Worm (Caenorhabditis elegans) whole organism, young adult: ENCODE measurements around the gene C01C4.3.

ENCODE experiments used
- T26A5.8 ChIP-seq: sonication (generic microtip); optimal IDR thresholded peaks from 2 replicates; lab custom pipeline; 2016; ENCODE audit warnings: missing genetic modification characterization, missing compliant biosample characterization
- Y53F4B.3 ChIP-seq: fragments of 200-800 bp; sonication (Bioruptor generic); IDR thresholded peaks from 2 replicates; pipeline ENCODE4 v1.3.6; 2022; ENCODE audit warnings: missing genetic modification reagents, missing genetic modification characterization, missing compliant biosample characterization
- Y67H2A.10 ChIP-seq: fragments of 200-800 bp; sonication (Bioruptor generic); conservative IDR thresholded peaks from 2 replicates; pipeline ENCODE4 v1.3.6; 2022; ENCODE audit warnings: missing genetic modification reagents, missing genetic modification characterization, missing compliant biosample characterization
- attf-6 ChIP-seq: fragments of 200-800 bp; sonication (Bioruptor generic); IDR thresholded peaks from 2 replicates; pipeline ENCODE4 v1.3.6; 2022; ENCODE audit warnings: missing genetic modification reagents, missing genetic modification characterization, missing compliant biosample characterization
- dpl-1 ChIP-seq: fragments of 150-350 bp; optimal IDR thresholded peaks from 2 replicates; lab custom pipeline; 2014; ENCODE audit warnings: missing biosample characterization, missing genetic modification reagents, missing genetic modification characterization
- egl-44 ChIP-seq: fragments of 200-800 bp; sonication (Bioruptor generic); IDR thresholded peaks from 2 replicates; pipeline ENCODE4 v1.3.6; 2022; ENCODE audit warnings: missing genetic modification reagents, missing genetic modification characterization, missing compliant biosample characterization
- nfya-1 ChIP-seq: sonication (generic microtip); optimal IDR thresholded peaks from 2 replicates; lab custom pipeline; 2017; ENCODE audit warnings: antibody characterized with exemption, missing compliant biosample characterization, missing genetic modification characterization, borderline replicate concordance; ENCODE audit not compliant: insufficient read depth
- ztf-25 ChIP-seq: fragments of 200-800 bp; sonication (Bioruptor generic); IDR thresholded peaks from 2 replicates; pipeline ENCODE4 v1.3.6; 2022; ENCODE audit warnings: missing genetic modification reagents, missing genetic modification characterization, missing compliant biosample characterization
- ztf-28 ChIP-seq: fragments of 200-800 bp; sonication (Bioruptor generic); IDR thresholded peaks from 2 replicates; pipeline ENCODE4 v1.3.6; 2022; ENCODE audit warnings: missing genetic modification reagents, missing genetic modification characterization, missing compliant biosample characterization

ce11 chrX:3659192-3659591 is 37.5 kb upstream of the C01C4.3 start, which contains the start of gene R11G1.1:
- TF ChIP-seq Y67H2A.10 (GFP tag; lab: Robert Waterston, UW) = no peak
- TF ChIP-seq T26A5.8 (tag; lab: Kevin White, UChicago) = no peak
- no peak for TF ChIP-seq ztf-25 (GFP tag; lab: Robert Waterston, UW)
- TF ChIP-seq dpl-1 (GFP tag; lab: Kevin White, UChicago) = no peak
- no peak for TF ChIP-seq attf-6 (GFP tag; lab: Robert Waterston, UW)
- TF ChIP-seq nfya-1 (tag; lab: Kevin White, UChicago) = no peak
- TF ChIP-seq egl-44 = no peak
- no peak for TF ChIP-seq ztf-28 (GFP tag; lab: Robert Waterston, UW)
- no peak for TF ChIP-seq Y53F4B.3 (GFP tag; lab: Robert Waterston, UW)
